Comparison of ENCODE assay signal across 1 worm cellular context in the genomic region with DNA sequence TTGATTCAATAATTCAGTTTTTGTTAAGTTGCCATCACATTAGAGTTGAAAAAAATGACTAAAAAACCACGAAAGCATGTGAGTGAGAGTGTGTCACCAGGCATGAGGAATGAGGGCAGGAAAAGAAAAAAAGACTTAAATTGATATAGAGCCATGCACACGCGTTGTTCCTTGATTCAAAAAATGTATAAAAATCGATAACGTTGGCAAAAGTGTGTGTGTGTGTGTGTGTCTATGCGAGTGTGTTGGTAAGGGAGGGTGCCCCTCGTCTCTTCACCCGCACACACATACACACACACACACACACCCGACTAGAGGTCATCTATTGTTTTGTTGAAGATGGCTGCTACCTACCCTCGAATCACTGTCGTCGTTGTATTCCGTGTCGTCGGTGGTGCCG.
A peak's percentile ranks its signal among the peaks of the same experiment; 100 is the strongest.
TF ChIP-seq lines count a peak whose summit lies in the region.

No protein-coding gene starts in this region.

TF ChIP-seq in whole organism, L4 larva, 104 proteins besides CTCF, POLR2A, EP300 and RAD21 (continued from another document):
- TF ChIP-seq nhr-28 (tag; optimal IDR thresholded peaks at IDR 0.05; lab: Kevin White, UChicago), result peak; percentile 60
TF ChIP-seq in whole organism, L4 larva: peak in this region for 9.
